Fruit fly (Drosophila melanogaster) whole organism: ENCODE data around the gene CG12009.

Source experiments
- CG8478 ChIP-seq: fragments of >200 bp; optimal IDR thresholded peaks from 2 replicates; lab custom pipeline; 2018; ENCODE audit warnings: inconsistent platforms
- Dll ChIP-seq: fragments of >200 bp; optimal IDR thresholded peaks from 2 replicates; lab custom pipeline; 2017
- EcR ChIP-seq, 2 experiments: fragments of >200 bp; optimal IDR thresholded peaks; 2 replicates each; lab custom pipeline; 2017; ENCODE audit warnings: missing biosample characterization in 2 of 2, missing genetic modification characterization in 2 of 2, missing genetic modification reagents in 2 of 2
- pan ChIP-seq: fragments of >200 bp; optimal IDR thresholded peaks from 2 replicates; lab custom pipeline; 2017
- psq ChIP-seq: fragments of >200 bp; optimal IDR thresholded peaks from 2 replicates; lab custom pipeline; 2017
- usp ChIP-seq: fragments of >200 bp; optimal IDR thresholded peaks from 2 replicates; lab custom pipeline; 2017; ENCODE audit warnings: missing biosample characterization, missing genetic modification characterization, mixed read lengths

dm6 chr3L:3342307-3342940 is 51.2 kb downstream of the CG12009 start:
- TF ChIP-seq Dll (lab: Kevin White, UChicago) (no peak), CG8478 (lab: Kevin White, UChicago) (no peak), usp (GFP tag; lab: Kevin White, UChicago) (no peak), psq (no peak), EcR (GFP tag; optimal IDR thresholded peaks at IDR 0.05; lab: Kevin White, UChicago) (no peak), pan (lab: Kevin White, UChicago) (peak; percentile 82)
